Worm (Caenorhabditis elegans): ENCODE measurements around the gene glb-32.

Gene glb-32

DNA sequence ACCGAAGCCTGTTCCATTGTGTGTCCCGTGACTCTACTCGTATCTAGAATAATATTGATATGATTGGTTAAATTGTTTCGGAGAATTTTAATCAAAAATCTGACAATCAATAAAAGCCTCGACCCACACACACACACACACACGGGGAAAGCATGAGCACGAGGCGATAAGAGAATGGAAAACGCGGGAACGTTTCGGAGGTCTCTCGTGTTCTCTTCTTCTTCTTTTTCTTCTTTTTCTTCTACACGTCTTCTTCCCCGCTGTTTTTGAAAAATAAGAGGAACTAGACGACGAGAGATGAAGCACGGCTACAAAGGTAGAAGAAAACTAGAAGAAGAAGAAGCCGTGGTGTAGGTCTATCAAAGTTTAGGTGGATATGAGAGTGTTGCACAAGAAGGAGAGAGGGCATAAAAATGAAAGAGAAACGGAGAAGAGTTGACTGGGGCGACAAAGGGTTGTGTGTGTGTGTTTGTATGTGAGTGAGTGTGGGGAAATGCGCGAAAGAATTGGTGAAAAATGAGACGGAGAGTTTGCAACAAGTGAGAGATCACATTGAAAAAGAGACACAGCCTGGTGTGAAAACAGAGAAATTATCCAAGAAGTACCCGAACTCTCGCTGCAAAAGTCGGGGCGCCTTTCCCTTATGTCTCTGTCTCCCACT, 24.5 kb downstream of the glb-32 start, which contains the start of gene mlk-1 (continued):
- TF ChIP-seq jun-1 (tag; optimal IDR thresholded peaks at IDR 0.05), result peak; percentile 36
- TF ChIP-seq nhr-76 (tag; optimal IDR thresholded peaks at IDR 0.05), result no peak
- peak; percentile 6 for TF ChIP-seq rnt-1 (tag; optimal IDR thresholded peaks at IDR 0.05)
- TF ChIP-seq mab-9 (GFP tag; IDR thresholded peaks at IDR 0.05), result no peak
- TF ChIP-seq lsy-2 (tag; optimal IDR thresholded peaks at IDR 0.05), result peak; percentile 39 to 75
- TF ChIP-seq nhr-90 (tag; optimal IDR thresholded peaks at IDR 0.05; ENCODE audit: poor library complexity), result no peak
- TF ChIP-seq blmp-1 (tag; optimal IDR thresholded peaks at IDR 0.05), result peak; percentile 80
- TF ChIP-seq egl-13 (tag; optimal IDR thresholded peaks at IDR 0.05), result peak; percentile 28
- TF ChIP-seq elt-2 (tag; optimal IDR thresholded peaks at IDR 0.05), result peak; percentile 48
- TF ChIP-seq swsn-7 (tag; optimal IDR thresholded peaks at IDR 0.05), result peak; percentile 70
- peak in 2 of 3 experiments; percentile 27 to 60 for TF ChIP-seq ceh-82 (tag; optimal IDR thresholded peaks at IDR 0.05)
- peak in 2 of 3 experiments; percentile 6 to 36 for TF ChIP-seq dpl-1 (GFP tag; optimal IDR thresholded peaks at IDR 0.05)
- peak; percentile 38 for TF ChIP-seq snpc-4 (tag; optimal IDR thresholded peaks at IDR 0.05)
- TF ChIP-seq unc-30 (tag; optimal IDR thresholded peaks at IDR 0.05), result no peak
- peak; percentile 24 for TF ChIP-seq mef-2 (tag; optimal IDR thresholded peaks at IDR 0.05)
- peak; percentile 73 for TF ChIP-seq fkh-10 (GFP tag; optimal IDR thresholded peaks at IDR 0.05)

DNA sequence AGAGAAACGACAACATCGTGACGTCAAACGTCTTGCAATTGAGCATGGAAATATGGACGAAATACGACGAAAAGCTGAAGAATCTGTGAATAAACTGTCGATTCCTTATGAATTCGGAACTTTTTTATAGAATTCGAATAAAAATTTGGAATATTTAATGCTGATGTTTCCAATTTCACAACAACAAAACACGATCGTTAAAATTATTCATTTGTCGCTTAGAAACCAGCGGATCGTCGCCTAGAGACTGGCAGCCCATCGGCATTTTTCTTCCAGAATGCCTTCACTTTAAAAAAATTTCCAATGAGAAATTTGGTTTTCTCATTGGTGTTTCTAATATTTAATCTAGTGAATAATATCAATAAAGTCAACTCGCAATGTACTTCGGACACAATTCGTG, 36.0 kb downstream of the glb-32 start, which contains the start of gene cwp-4:
cwp-4 (plus strand) TSS at position 301 of the 400 bp plus-strand sequence.
- no peak for TF ChIP-seq unc-98 (GFP tag; IDR thresholded peaks at IDR 0.05)
- no peak for TF ChIP-seq pag-3 (tag; optimal IDR thresholded peaks at IDR 0.05; ENCODE audit: borderline replicate concordance, insufficient read depth)
- TF ChIP-seq nhr-76 (tag; optimal IDR thresholded peaks at IDR 0.05), result no peak
- no peak for TF ChIP-seq pqm-1 (tag; optimal IDR thresholded peaks at IDR 0.05)
- TF ChIP-seq nhr-20 (tag; optimal IDR thresholded peaks at IDR 0.05), result no peak
- TF ChIP-seq fkh-4 (tag; optimal IDR thresholded peaks at IDR 0.05; ENCODE audit: borderline replicate concordance), result no peak
- no peak for TF ChIP-seq C34B4.2 (tag; optimal IDR thresholded peaks at IDR 0.05)
- no peak for TF ChIP-seq snpc-4 (tag; optimal IDR thresholded peaks at IDR 0.05)
- no peak for TF ChIP-seq dpl-1 (GFP tag; optimal IDR thresholded peaks at IDR 0.05)
- TF ChIP-seq mab-9 (GFP tag; IDR thresholded peaks at IDR 0.05), result no peak
- TF ChIP-seq hpl-2 (GFP tag; optimal IDR thresholded peaks at IDR 0.05), result no peak
- no peak for TF ChIP-seq ama-1 (optimal IDR thresholded peaks at IDR 0.05)
- TF ChIP-seq unc-86 (tag; optimal IDR thresholded peaks at IDR 0.05), result no peak
- no peak for TF ChIP-seq egl-27 (tag; optimal IDR thresholded peaks at IDR 0.05)
- TF ChIP-seq xbp-1 (tag; optimal IDR thresholded peaks at IDR 0.05), result no peak
- no peak for TF ChIP-seq sox-4 (tag; optimal IDR thresholded peaks at IDR 0.05)
- TF ChIP-seq ceh-63 (GFP tag; optimal IDR thresholded peaks at IDR 0.05), result no peak
- TF ChIP-seq dsc-1 (tag; optimal IDR thresholded peaks at IDR 0.05), result no peak
- no peak for TF ChIP-seq sup-37 (GFP tag; optimal IDR thresholded peaks at IDR 0.05)
- TF ChIP-seq nhr-47 (tag; optimal IDR thresholded peaks at IDR 0.05), result no peak

DNA sequence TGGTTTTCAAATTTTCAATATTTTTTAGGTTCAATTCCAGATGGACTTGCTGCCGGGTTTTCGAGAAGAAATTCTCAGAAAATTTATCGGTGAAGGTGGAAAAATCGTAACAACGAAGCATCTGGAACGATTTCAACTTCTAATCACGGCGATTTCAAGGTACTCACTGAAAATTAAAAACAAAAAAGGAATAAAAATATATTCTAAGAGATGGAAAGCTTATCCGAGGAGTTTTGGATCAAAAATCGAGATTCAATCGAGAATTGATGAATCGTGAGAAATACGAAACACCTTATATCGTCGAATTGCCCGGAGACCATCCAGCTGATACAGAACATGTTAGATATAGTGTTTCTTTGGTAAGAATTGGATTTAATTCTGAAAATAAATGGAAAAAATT, 37.1 kb downstream of the glb-32 start, which contains the start of gene K11D12.12:
K11D12.12 (plus strand) TSS at position 29 of the 400 bp plus-strand sequence.
- TF ChIP-seq efl-1 (optimal IDR thresholded peaks at IDR 0.05), result no peak
- TF ChIP-seq efl-1 (GFP tag; optimal IDR thresholded peaks at IDR 0.05 in 1 of 2), result peak in 1 of 2 experiments; percentile 91
- no peak for TF ChIP-seq blmp-1 (tag; optimal IDR thresholded peaks at IDR 0.05)

DNA sequence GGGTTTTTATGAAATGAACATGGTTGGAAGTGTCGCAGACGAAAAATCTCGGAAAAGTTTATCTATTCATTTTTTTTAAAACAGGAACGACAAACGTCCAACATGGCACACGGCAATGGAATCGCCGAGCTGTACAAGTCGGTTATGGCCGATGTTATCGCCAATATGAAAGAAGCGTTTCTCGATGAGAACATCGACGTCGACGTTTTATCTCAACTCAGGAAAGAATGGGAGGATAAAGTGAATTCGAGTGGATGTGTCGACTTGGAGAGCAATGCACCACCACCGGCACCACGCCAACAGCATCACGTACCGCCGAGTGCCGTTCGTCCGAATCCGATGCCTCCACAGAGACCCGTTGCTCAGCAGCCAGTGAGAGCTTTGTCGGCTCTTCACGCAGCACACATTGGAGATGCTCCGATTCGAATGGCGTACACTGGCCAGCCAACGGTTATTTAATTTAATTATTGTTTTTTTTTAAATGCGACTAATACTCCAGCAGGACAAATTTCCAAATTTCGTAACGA, 39.2 kb downstream of the glb-32 start:
- TF ChIP-seq ceh-63 (GFP tag; optimal IDR thresholded peaks at IDR 0.05) (peak; percentile 50), efl-1 (optimal IDR thresholded peaks at IDR 0.05) (no peak), efl-1 (GFP tag; optimal IDR thresholded peaks at IDR 0.05 in 1 of 2) (peak in 1 of 2 experiments; percentile 40), C34B4.2 (tag; optimal IDR thresholded peaks at IDR 0.05) (no peak), alr-1 (tag; optimal IDR thresholded peaks at IDR 0.05; ENCODE audit: borderline replicate concordance) (peak; percentile 23)
